Fruit fly (Drosophila melanogaster) whole organism, prepupa: ENCODE results near the gene CCT1.
A peak's percentile ranks its signal among the peaks of the same experiment; 100 is the strongest.

ENCODE experiments used
- Blimp-1 ChIP-seq: fragments of 200-800 bp; sonication (Bioruptor generic); optimal IDR thresholded peaks from 3 replicates; lab custom pipeline; 2017; ENCODE audit warnings: missing biosample characterization, missing genetic modification characterization, mild to moderate bottlenecking, moderate library complexity, missing genetic modification reagents
- CG10669 ChIP-seq: fragments of 200-800 bp; sonication (Bioruptor generic); optimal IDR thresholded peaks from 3 replicates; lab custom pipeline; 2018; ENCODE audit warnings: missing biosample characterization, mild to moderate bottlenecking, missing genetic modification characterization, moderate library complexity
- CG11294 ChIP-seq: fragments of 200-800 bp; sonication (Bioruptor generic); IDR thresholded peaks from 2 replicates; pipeline ENCODE4 v1.3.6; 2022; ENCODE audit warnings: missing biosample characterization, missing genetic modification characterization
- CG11762 ChIP-seq: fragments of 200-800 bp; sonication (Bioruptor generic); optimal IDR thresholded peaks from 3 replicates; lab custom pipeline; 2016; ENCODE audit warnings: missing biosample characterization, missing genetic modification characterization; ENCODE audit not compliant: insufficient read depth
- CG15336 ChIP-seq: fragments of 200-800 bp; sonication (Bioruptor generic); IDR thresholded peaks from 2 replicates; pipeline ENCODE4 v1.3.6; 2022; ENCODE audit warnings: missing biosample characterization, missing genetic modification characterization
- CG3032 ChIP-seq: fragments of 200-800 bp; optimal IDR thresholded peaks from 2 replicates; lab custom pipeline; 2019; ENCODE audit warnings: missing biosample characterization, mild to moderate bottlenecking, missing genetic modification characterization, moderate library complexity
- CG31627 ChIP-seq: fragments of 200-800 bp; sonication (Bioruptor generic); optimal IDR thresholded peaks from 3 replicates; lab custom pipeline; 2016; ENCODE audit warnings: missing biosample characterization, missing genetic modification characterization
- CG32006 ChIP-seq: fragments of 200-800 bp; sonication (Bioruptor generic); optimal IDR thresholded peaks from 3 replicates; lab custom pipeline; 2017; ENCODE audit warnings: missing biosample characterization, mild to moderate bottlenecking, missing genetic modification characterization
- CG34406 ChIP-seq: fragments of 200-800 bp; sonication (Bioruptor generic); optimal IDR thresholded peaks from 3 replicates; lab custom pipeline; 2016; ENCODE audit warnings: missing biosample characterization, missing genetic modification characterization
- CG3919 ChIP-seq: fragments of 200-800 bp; sonication (Bioruptor generic); optimal IDR thresholded peaks from 3 replicates; lab custom pipeline; 2016; ENCODE audit warnings: missing biosample characterization, missing genetic modification characterization
- CG4318 ChIP-seq: fragments of 200-800 bp; sonication (Bioruptor generic); optimal IDR thresholded peaks from 3 replicates; lab custom pipeline; 2017; ENCODE audit warnings: missing biosample characterization, mild to moderate bottlenecking, missing genetic modification characterization
- CG6163 ChIP-seq: fragments of 200-800 bp; sonication (Bioruptor generic); IDR thresholded peaks from 3 replicates; pipeline ENCODE4 v1.3.6; 2022; ENCODE audit warnings: missing biosample characterization, missing genetic modification characterization
- CG6792 ChIP-seq: fragments of 200-800 bp; sonication (Bioruptor generic); optimal IDR thresholded peaks from 3 replicates; lab custom pipeline; 2016; ENCODE audit warnings: missing biosample characterization, missing genetic modification characterization
- CG6808 ChIP-seq: fragments of 200-800 bp; sonication (Bioruptor generic); optimal IDR thresholded peaks from 3 replicates; lab custom pipeline; 2017; ENCODE audit warnings: missing biosample characterization, missing genetic modification characterization, mild to moderate bottlenecking, moderate library complexity, missing genetic modification reagents
- CG7368 ChIP-seq: fragments of 200-800 bp; sonication (Bioruptor generic); optimal IDR thresholded peaks from 3 replicates; lab custom pipeline; 2016; ENCODE audit warnings: missing biosample characterization, missing genetic modification characterization
- CG8119 ChIP-seq: fragments of 200-800 bp; sonication (Bioruptor generic); IDR thresholded peaks from 3 replicates; pipeline ENCODE4 v1.3.6; 2022; ENCODE audit warnings: missing biosample characterization, missing genetic modification characterization
- CG8319 ChIP-seq: fragments of 200-800 bp; sonication (Bioruptor generic); optimal IDR thresholded peaks from 3 replicates; lab custom pipeline; 2016; ENCODE audit warnings: missing biosample characterization, missing genetic modification characterization
- Eip75B ChIP-seq: fragments of 200-800 bp; sonication (Bioruptor generic); optimal IDR thresholded peaks from 3 replicates; lab custom pipeline; 2016; ENCODE audit warnings: missing biosample characterization, missing genetic modification characterization
- Ets21C ChIP-seq: fragments of 200-800 bp; sonication (Bioruptor generic); optimal IDR thresholded peaks from 3 replicates; lab custom pipeline; 2016; ENCODE audit warnings: missing biosample characterization, missing genetic modification characterization
- Hr38 ChIP-seq: sonication (Bioruptor generic); optimal IDR thresholded peaks from 2 replicates; lab custom pipeline; 2016; ENCODE audit warnings: missing biosample characterization, missing genetic modification characterization
- Hr39 ChIP-seq: fragments of 200-800 bp; sonication (Bioruptor generic); optimal IDR thresholded peaks from 2 replicates; lab custom pipeline; 2016; ENCODE audit warnings: missing biosample characterization, missing genetic modification characterization
- Hr4 ChIP-seq: fragments of 200-800 bp; sonication (Bioruptor generic); optimal IDR thresholded peaks from 3 replicates; lab custom pipeline; 2016; ENCODE audit warnings: missing biosample characterization, missing genetic modification characterization
- Lpt ChIP-seq: fragments of 200-800 bp; sonication (Bioruptor generic); optimal IDR thresholded peaks from 3 replicates; lab custom pipeline; 2016; ENCODE audit warnings: missing biosample characterization, missing genetic modification characterization
- Met ChIP-seq: fragments of 200-800 bp; sonication (Bioruptor generic); optimal IDR thresholded peaks from 3 replicates; lab custom pipeline; 2016; ENCODE audit warnings: missing biosample characterization, missing genetic modification characterization
- OdsH ChIP-seq: fragments of 200-800 bp; sonication (Bioruptor generic); optimal IDR thresholded peaks from 3 replicates; lab custom pipeline; 2016; ENCODE audit warnings: missing biosample characterization, missing genetic modification characterization
- Sox14 ChIP-seq: fragments of 200-800 bp; sonication (Bioruptor generic); optimal IDR thresholded peaks from 3 replicates; lab custom pipeline; 2016; ENCODE audit warnings: missing biosample characterization, missing genetic modification characterization
- Sox15 ChIP-seq: fragments of 200-800 bp; sonication (Bioruptor generic); optimal IDR thresholded peaks from 3 replicates; lab custom pipeline; 2016; ENCODE audit warnings: missing biosample characterization, missing genetic modification characterization
- acj6 ChIP-seq: fragments of 200-800 bp; sonication (Bioruptor generic); optimal IDR thresholded peaks from 3 replicates; lab custom pipeline; 2016; ENCODE audit warnings: missing biosample characterization, missing genetic modification characterization
- cyc ChIP-seq: fragments of 200-800 bp; sonication (Bioruptor generic); optimal IDR thresholded peaks from 3 replicates; lab custom pipeline; 2016; ENCODE audit warnings: missing biosample characterization, missing genetic modification characterization
- dac ChIP-seq: fragments of 200-800 bp; sonication (Bioruptor generic); optimal IDR thresholded peaks from 2 replicates; lab custom pipeline; 2017; ENCODE audit warnings: missing biosample characterization, mild to moderate bottlenecking, missing genetic modification characterization
- esn ChIP-seq: fragments of 200-800 bp; sonication (Bioruptor generic); optimal IDR thresholded peaks from 2 replicates; lab custom pipeline; 2016; ENCODE audit warnings: missing biosample characterization, mild to moderate bottlenecking, missing genetic modification characterization, moderate library complexity
- fd85E ChIP-seq: fragments of 200-800 bp; sonication (Bioruptor generic); optimal IDR thresholded peaks from 3 replicates; lab custom pipeline; 2016; ENCODE audit warnings: missing biosample characterization, missing genetic modification characterization
- fkh ChIP-seq: fragments of 200-800 bp; sonication (Bioruptor generic); optimal IDR thresholded peaks from 3 replicates; lab custom pipeline; 2017; ENCODE audit warnings: missing biosample characterization, mild to moderate bottlenecking, missing genetic modification characterization, moderate library complexity
- lz ChIP-seq: fragments of 200-800 bp; sonication (Bioruptor generic); optimal IDR thresholded peaks from 3 replicates; lab custom pipeline; 2016; ENCODE audit warnings: missing biosample characterization, missing genetic modification characterization
- net ChIP-seq: fragments of 200-800 bp; sonication (Bioruptor generic); optimal IDR thresholded peaks from 3 replicates; lab custom pipeline; 2016; ENCODE audit warnings: missing biosample characterization, missing genetic modification characterization
- salr ChIP-seq, 2 experiments: fragments of 200-800 bp; sonication (Bioruptor generic); optimal IDR thresholded peaks; 3 replicates each; lab custom pipeline; 2016 to 2018; ENCODE audit warnings: missing biosample characterization in 2 of 2, missing genetic modification characterization in 2 of 2, mild to moderate bottlenecking in 1 of 2
- spab ChIP-seq: fragments of 200-800 bp; sonication (Bioruptor generic); optimal IDR thresholded peaks from 2 replicates; lab custom pipeline; 2017; ENCODE audit warnings: missing biosample characterization, mild to moderate bottlenecking, missing genetic modification characterization, missing genetic modification reagents
- ss ChIP-seq, 2 experiments: fragments of 200-800 bp; sonication (Bioruptor generic); optimal IDR thresholded peaks; 2 replicates in 1 of 2; 3 replicates in 1 of 2; lab custom pipeline; 2017 to 2018; ENCODE audit warnings: mild to moderate bottlenecking in 2 of 2, missing biosample characterization in 2 of 2, missing genetic modification characterization in 2 of 2, moderate library complexity in 1 of 2
- svp ChIP-seq: fragments of 200-800 bp; sonication (Bioruptor generic); peaks from one replicate; lab custom pipeline; 2016; ENCODE audit warnings: missing biosample characterization, missing genetic modification characterization
- topi ChIP-seq: fragments of 200-800 bp; sonication (Bioruptor generic); optimal IDR thresholded peaks from 3 replicates; lab custom pipeline; 2016; ENCODE audit warnings: missing biosample characterization, missing genetic modification characterization
- vri ChIP-seq: fragments of 200-800 bp; sonication (Bioruptor generic); optimal IDR thresholded peaks from 3 replicates; lab custom pipeline; 2016; ENCODE audit warnings: missing biosample characterization, mild to moderate bottlenecking, missing genetic modification characterization

CCT1 gene

DNA sequence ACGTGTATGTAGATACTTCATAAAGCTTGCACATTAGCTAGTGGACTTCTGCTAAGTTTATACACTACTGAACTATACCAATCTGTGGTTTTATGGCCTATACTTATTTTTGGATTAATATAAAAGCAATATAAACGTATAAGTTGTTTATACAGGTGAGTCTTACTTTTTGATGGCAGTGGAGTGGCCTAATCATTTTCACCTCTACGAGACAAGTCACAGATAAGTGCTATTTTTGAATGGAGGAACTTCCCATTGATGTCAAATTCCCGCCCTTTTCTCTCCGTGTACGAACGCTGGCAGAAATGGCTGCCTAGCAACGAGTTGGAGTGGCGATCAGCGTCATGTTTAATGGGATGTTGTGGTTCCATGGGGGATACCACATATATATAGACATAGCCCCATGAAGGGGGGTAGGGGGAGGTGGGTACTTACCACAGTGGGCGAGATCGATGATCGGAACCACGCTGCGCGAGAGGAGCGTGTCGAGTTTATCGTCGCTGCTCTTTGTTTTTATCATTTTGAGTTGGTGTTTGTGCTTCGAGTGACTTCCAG, 35.2 kb upstream of the CCT1 start (continued):
- TF ChIP-seq salr (GFP tag; optimal IDR thresholded peaks at IDR 0.05; lab: Kevin White, UChicago), result peak in 1 of 2 experiments; percentile 63
- TF ChIP-seq CG11294, result no peak
- no peak for TF ChIP-seq Lpt (GFP tag; lab: Kevin White, UChicago)
- no peak for TF ChIP-seq CG15336
- TF ChIP-seq CG3032 (tag; lab: Kevin White, UChicago), result no peak
- TF ChIP-seq topi (GFP tag; lab: Kevin White, UChicago), result peak; percentile 20
- peak; percentile 23 for TF ChIP-seq CG6792 (GFP tag; lab: Kevin White, UChicago)
- peak; percentile 35 for TF ChIP-seq CG4318 (GFP tag; lab: Kevin White, UChicago)

dm6 chr3R:22525546-22526352, 34.5 kb upstream of the CCT1 start:
- 0 out of 3 replicates have a peak, but pooled peaks have one; percentile 26 for TF ChIP-seq CG6163
- TF ChIP-seq CG10669 (GFP tag; lab: Kevin White, UChicago), result no peak
- TF ChIP-seq dac (GFP tag; lab: Kevin White, UChicago), result no peak
- no peak for TF ChIP-seq cyc (GFP tag; lab: Kevin White, UChicago)
- peak; percentile 27 for TF ChIP-seq CG6808
- TF ChIP-seq vri (GFP tag; lab: Kevin White, UChicago), result peak; percentile 2
- TF ChIP-seq Met (GFP tag; lab: Kevin White, UChicago), result no peak
- TF ChIP-seq lz, result peak; percentile 14
- TF ChIP-seq CG15336, result no peak
- TF ChIP-seq ss (GFP tag; optimal IDR thresholded peaks at IDR 0.05; lab: Kevin White, UChicago), result peak in 1 of 2 experiments; percentile 20
- TF ChIP-seq CG8119 (GFP tag; lab: Robert Waterston, UW), result no peak
- TF ChIP-seq CG3919, result no peak

DNA sequence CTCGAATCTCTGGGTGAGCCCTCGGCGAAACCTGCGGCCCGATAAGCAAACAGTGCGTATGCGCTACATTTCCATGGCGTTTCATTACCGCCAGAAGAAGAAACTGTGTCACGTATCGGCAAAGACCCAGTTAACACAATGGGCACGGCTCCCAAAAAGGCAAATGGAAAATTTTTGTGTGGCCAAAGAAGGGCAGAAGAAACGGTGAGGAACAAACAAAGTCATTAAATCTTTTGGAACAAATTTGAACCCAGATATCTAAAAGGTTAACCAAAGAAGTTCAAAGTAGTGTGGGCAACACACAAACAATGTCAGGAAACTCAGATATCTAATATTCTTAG, 33.8 kb upstream of the CCT1 start:
- no peak for TF ChIP-seq Eip75B (GFP tag; lab: Kevin White, UChicago)
- TF ChIP-seq fd85E (GFP tag; lab: Kevin White, UChicago), result no peak
- TF ChIP-seq svp, result peak; percentile 62
- TF ChIP-seq Lpt (GFP tag; lab: Kevin White, UChicago), result no peak
- TF ChIP-seq CG11762 (GFP tag; lab: Kevin White, UChicago), result no peak
- TF ChIP-seq Hr38 (GFP tag; lab: Kevin White, UChicago), result no peak
- no peak for TF ChIP-seq CG6792 (GFP tag; lab: Kevin White, UChicago)
- no peak for TF ChIP-seq ss (GFP tag; optimal IDR thresholded peaks at IDR 0.05; lab: Kevin White, UChicago)
- TF ChIP-seq, all 60 proteins: peak for 1

- TF ChIP-seq Hr4 (GFP tag; lab: Kevin White, UChicago) (no peak), CG7368 (GFP tag; lab: Kevin White, UChicago) (peak; percentile 23), CG34406 (peak; percentile 10), esn (GFP tag; lab: Kevin White, UChicago) (peak; percentile 49), fkh (GFP tag; lab: Kevin White, UChicago) (peak; percentile 89), CG8319 (GFP tag; lab: Kevin White, UChicago) (no peak), svp (peak; percentile 86), Hr38 (GFP tag; lab: Kevin White, UChicago) (no peak), fd85E (GFP tag; lab: Kevin White, UChicago) (peak; percentile 14), CG3032 (tag; lab: Kevin White, UChicago) (no peak), cyc (GFP tag; lab: Kevin White, UChicago) (no peak), Hr39 (GFP tag; lab: Kevin White, UChicago) (peak; percentile 30), CG6163 (no peak), Sox15 (GFP tag; lab: Kevin White, UChicago) (peak; percentile 4), OdsH (GFP tag; lab: Kevin White, UChicago) (peak; percentile 15), topi (GFP tag; lab: Kevin White, UChicago) (peak; percentile 7), CG6792 (GFP tag; lab: Kevin White, UChicago) (peak; percentile 4), CG6808 (no peak), Blimp-1 (GFP tag; lab: Kevin White, UChicago) (peak; percentile 27), acj6 (no peak), Sox14 (GFP tag; lab: Kevin White, UChicago) (no peak), CG32006 (GFP tag; lab: Kevin White, UChicago) (peak; percentile 6), CG15336 (no peak), net (peak; percentile 14), CG31627 (peak; percentile 29), CG4318 (GFP tag; lab: Kevin White, UChicago) (no peak), Ets21C (GFP tag; lab: Kevin White, UChicago) (peak; percentile 18), spab (GFP tag; lab: Kevin White, UChicago) (no peak)
These were observed 33.3 kb upstream of the CCT1 start for dm6 chr3R:22524344-22525072.
